Fruit fly (Drosophila melanogaster) whole organism, pupa: Measurements from ENCODE around the gene CG4970.

Experiments
- CG13204 ChIP-seq: fragments of 200-800 bp; sonication (Bioruptor generic); optimal IDR thresholded peaks from 2 replicates; lab custom pipeline; 2018; ENCODE audit warnings: missing biosample characterization, mild to moderate bottlenecking, missing genetic modification characterization, moderate library complexity
- CG15710 ChIP-seq: fragments of 200-800 bp; sonication (Bioruptor generic); optimal IDR thresholded peaks from 2 replicates; lab custom pipeline; 2018; ENCODE audit warnings: missing biosample characterization, mild to moderate bottlenecking, missing genetic modification characterization, moderate library complexity
- Ets98B ChIP-seq: fragments of 200-800 bp; sonication (Bioruptor generic); IDR thresholded peaks from 2 replicates; pipeline ENCODE4 v1.3.6; 2022; ENCODE audit warnings: missing biosample characterization, missing genetic modification characterization

DNA sequence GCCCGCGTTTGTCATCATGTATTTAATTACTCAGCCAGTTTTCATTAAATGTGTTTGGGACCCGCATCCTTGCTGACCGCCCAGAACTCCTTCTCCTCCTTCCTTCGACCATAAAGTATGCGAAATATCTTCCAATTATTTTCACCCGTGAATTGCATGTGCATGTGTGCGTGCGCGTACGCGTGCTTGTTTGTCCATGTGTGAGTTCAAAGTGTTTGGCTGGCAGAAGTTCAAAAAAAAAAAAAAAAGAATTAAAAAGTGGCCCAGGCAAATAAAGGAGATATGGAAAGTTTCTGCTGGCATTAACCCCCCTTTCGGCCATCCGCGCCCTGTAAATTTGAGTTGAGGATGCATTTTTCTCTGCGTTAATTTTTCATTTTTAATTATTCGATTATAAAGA, 36.6 kb downstream of the CG4970 start:
- TF ChIP-seq CG13204 (GFP tag; lab: Kevin White, UChicago) (no peak), CG15710 (tag; lab: Kevin White, UChicago) (no peak), Ets98B (no peak)
